Fruit fly (Drosophila melanogaster) whole organism, embryonic: ENCODE data around the gene Cyp12a4.

Source experiments
- Bgb ChIP-seq: fragments of 200-800 bp; sonication (Bioruptor generic); IDR thresholded peaks from 2 replicates; pipeline ENCODE4 v1.3.6; 2022; ENCODE audit warnings: missing biosample characterization, missing genetic modification characterization; ENCODE audit not compliant: partially characterized antibody
- Blimp-1 ChIP-seq: fragments of 200-800 bp; sonication (Bioruptor generic); optimal IDR thresholded peaks from 3 replicates; lab custom pipeline; 2018; ENCODE audit warnings: missing biosample characterization, missing genetic modification characterization, mild to moderate bottlenecking, moderate library complexity, missing genetic modification reagents
- CG1024 ChIP-seq: fragments of 200-800 bp; sonication (Bioruptor generic); IDR thresholded peaks from 2 replicates; pipeline ENCODE4 v1.3.6; 2022; ENCODE audit warnings: missing biosample characterization, missing genetic modification characterization
- CG10431 ChIP-seq: fragments of 200-800 bp; sonication (Bioruptor generic); optimal IDR thresholded peaks from 3 replicates; lab custom pipeline; 2018; ENCODE audit warnings: missing biosample characterization, mild to moderate bottlenecking, missing genetic modification characterization
- CG11723 ChIP-seq: fragments of 200-800 bp; sonication (Bioruptor generic); optimal IDR thresholded peaks from 2 replicates; lab custom pipeline; 2017; ENCODE audit warnings: missing biosample characterization, mild to moderate bottlenecking, missing genetic modification characterization
- CG12659 ChIP-seq: fragments of 200-800 bp; sonication (Bioruptor generic); optimal IDR thresholded peaks from 3 replicates; lab custom pipeline; 2017; ENCODE audit warnings: mild to moderate bottlenecking, missing biosample characterization, missing genetic modification reagents, missing genetic modification characterization
- CG15073 ChIP-seq: fragments of 200-800 bp; sonication (Bioruptor generic); optimal IDR thresholded peaks from 2 replicates; lab custom pipeline; 2016; ENCODE audit warnings: missing biosample characterization, missing genetic modification characterization
- CG15601 ChIP-seq: fragments of 200-800 bp; sonication (Bioruptor generic); optimal IDR thresholded peaks from 3 replicates; lab custom pipeline; 2019; ENCODE audit warnings: missing biosample characterization, mild to moderate bottlenecking, missing genetic modification characterization, moderate library complexity
- CG17568 ChIP-seq: fragments of 200-800 bp; sonication (Bioruptor generic); optimal IDR thresholded peaks from 2 replicates; lab custom pipeline; 2018; ENCODE audit warnings: missing biosample characterization, mild to moderate bottlenecking, missing genetic modification characterization, moderate library complexity
- CG3407 ChIP-seq: fragments of 200-800 bp; sonication (Bioruptor generic); optimal IDR thresholded peaks from 2 replicates; lab custom pipeline; 2018; ENCODE audit warnings: missing biosample characterization, mild to moderate bottlenecking, missing genetic modification characterization
- CG9797 ChIP-seq: fragments of 200-800 bp; sonication (Bioruptor generic); optimal IDR thresholded peaks from 3 replicates; lab custom pipeline; 2018; ENCODE audit warnings: missing biosample characterization, mild to moderate bottlenecking, missing genetic modification characterization
- H2.0 ChIP-seq: fragments of 200-800 bp; sonication (Bioruptor generic); IDR thresholded peaks from 2 replicates; pipeline ENCODE4 v1.3.6; 2022; ENCODE audit warnings: missing biosample characterization, missing genetic modification characterization
- HLH54F ChIP-seq: fragments of 200-800 bp; sonication (Bioruptor generic); optimal IDR thresholded peaks from 3 replicates; lab custom pipeline; 2016; ENCODE audit warnings: missing biosample characterization, missing genetic modification characterization
- Lhr ChIP-seq: fragments of 200-800 bp; sonication (Bioruptor generic); optimal IDR thresholded peaks from 3 replicates; lab custom pipeline; 2017; ENCODE audit warnings: mild to moderate bottlenecking, missing biosample characterization, missing genetic modification reagents, missing genetic modification characterization
- ci ChIP-seq: fragments of 200-800 bp; sonication (Bioruptor generic); IDR thresholded peaks from 3 replicates; pipeline ENCODE4 v1.3.6; 2022; ENCODE audit warnings: missing biosample characterization, missing genetic modification characterization
- dati ChIP-seq: fragments of 200-800 bp; sonication (Bioruptor generic); IDR thresholded peaks from 2 replicates; pipeline ENCODE4 v1.3.6; 2022; ENCODE audit warnings: missing biosample characterization, missing genetic modification characterization
- ewg ChIP-seq: fragments of 200-800 bp; sonication (Bioruptor generic); optimal IDR thresholded peaks from 3 replicates; lab custom pipeline; 2017; ENCODE audit warnings: mild to moderate bottlenecking, missing biosample characterization, missing genetic modification reagents, missing genetic modification characterization
- ham ChIP-seq: fragments of 200-800 bp; sonication (Bioruptor generic); IDR thresholded peaks from 2 replicates; pipeline ENCODE4 v1.3.6; 2022; ENCODE audit warnings: missing biosample characterization, missing genetic modification characterization
- luna ChIP-seq: fragments of 200-800 bp; sonication (Bioruptor generic); optimal IDR thresholded peaks from 2 replicates; lab custom pipeline; 2016; ENCODE audit warnings: missing biosample characterization, missing genetic modification characterization
- otp ChIP-seq: fragments of 200-800 bp; sonication (Bioruptor generic); IDR thresholded peaks from 3 replicates; pipeline ENCODE4, ENCODE4 v1.3.6; 2022; ENCODE audit warnings: missing biosample characterization, missing genetic modification characterization
- vvl ChIP-seq: fragments of 200-800 bp; sonication (Bioruptor generic); IDR thresholded peaks from 2 replicates; pipeline ENCODE4 v1.3.6; 2022; ENCODE audit warnings: missing biosample characterization, missing genetic modification characterization

Cyp12a4 gene

DNA sequence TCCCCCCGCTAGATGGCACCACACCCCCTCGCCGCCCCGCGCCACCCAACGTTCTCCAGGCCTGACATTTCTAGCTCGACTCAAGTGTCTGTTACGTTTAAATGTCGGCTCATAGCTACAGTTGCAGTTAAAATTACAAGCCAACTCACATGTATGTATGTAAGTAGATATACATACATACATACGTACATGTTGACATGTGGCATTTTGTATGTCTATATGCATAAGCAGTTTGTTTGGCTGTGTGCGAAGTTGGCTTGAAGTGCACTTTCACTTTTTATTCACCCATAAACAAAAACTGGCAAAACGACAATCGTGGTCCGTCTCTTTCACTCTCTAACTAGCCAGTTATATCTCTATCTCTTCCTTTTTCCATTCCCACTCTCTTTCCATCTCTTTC is 47.9 kb downstream of the Cyp12a4 start (continued):
- TF ChIP-seq CG15073 (GFP tag; lab: Kevin White, UChicago) (no peak), Lhr (GFP tag; lab: Kevin White, UChicago) (peak; percentile 36), CG15601 (tag; lab: Kevin White, UChicago) (peak; percentile 10), Blimp-1 (GFP tag; lab: Kevin White, UChicago) (peak; percentile 92), ham (GFP tag; lab: Robert Waterston, UW) (no peak), CG1024 (GFP tag; lab: Robert Waterston, UW) (peak; percentile 44; the same call in 1 of the 2 replicates), CG11723 (GFP tag; lab: Kevin White, UChicago) (no peak), otp (GFP tag; lab: Robert Waterston, UW) (no peak), luna (GFP tag; lab: Kevin White, UChicago) (no peak), ci (GFP tag; lab: Robert Waterston, UW) (peak; percentile 81), CG10431 (GFP tag; lab: Kevin White, UChicago) (no peak), ewg (GFP tag; lab: Kevin White, UChicago) (peak; percentile 42), Bgb (no peak), CG9797 (GFP tag; lab: Kevin White, UChicago) (no peak), dati (GFP tag; lab: Robert Waterston, UW) (no peak), HLH54F (GFP tag; lab: Kevin White, UChicago) (no peak), vvl (GFP tag; lab: Robert Waterston, UW) (peak; percentile 25; the same call in 1 of the 2 replicates), CG3407 (peak; percentile 74), CG17568 (GFP tag; lab: Kevin White, UChicago) (peak; percentile 3), CG12659 (GFP tag; lab: Kevin White, UChicago) (no peak), H2.0 (GFP tag; lab: Robert Waterston, UW) (no peak)
